Worm (Caenorhabditis elegans) whole organism, dauer: ENCODE results near the gene ZK829.9.

ENCODE experiments used
- unc-62 ChIP-seq: sonication (generic microtip); optimal IDR thresholded peaks from 2 replicates; lab custom pipeline; 2017; ENCODE audit warnings: missing biosample characterization, missing genetic modification reagents, missing genetic modification characterization

ZK829.9 gene

DNA sequence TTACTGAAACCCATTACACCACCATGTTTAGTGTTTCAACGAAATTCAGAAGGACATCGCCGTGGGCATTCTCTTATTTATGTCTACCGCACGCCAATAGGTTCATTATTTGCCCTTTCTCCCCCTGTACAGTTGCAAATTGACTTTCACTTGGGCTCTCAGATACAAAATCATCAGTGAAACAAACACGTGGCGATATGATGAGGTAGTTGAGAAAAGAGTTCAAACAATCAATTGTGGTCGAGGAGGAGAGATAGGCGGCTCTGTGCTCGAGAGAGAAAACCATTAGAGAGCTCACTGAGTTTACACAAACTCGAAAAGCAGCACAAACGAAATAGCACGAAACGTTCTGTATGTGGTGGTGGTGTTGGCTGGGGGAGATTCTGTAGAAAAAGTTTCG is 13.3 kb upstream of the ZK829.9 start:
- TF ChIP-seq unc-62 (GFP tag; lab: Kevin White, UChicago) = no peak

DNA sequence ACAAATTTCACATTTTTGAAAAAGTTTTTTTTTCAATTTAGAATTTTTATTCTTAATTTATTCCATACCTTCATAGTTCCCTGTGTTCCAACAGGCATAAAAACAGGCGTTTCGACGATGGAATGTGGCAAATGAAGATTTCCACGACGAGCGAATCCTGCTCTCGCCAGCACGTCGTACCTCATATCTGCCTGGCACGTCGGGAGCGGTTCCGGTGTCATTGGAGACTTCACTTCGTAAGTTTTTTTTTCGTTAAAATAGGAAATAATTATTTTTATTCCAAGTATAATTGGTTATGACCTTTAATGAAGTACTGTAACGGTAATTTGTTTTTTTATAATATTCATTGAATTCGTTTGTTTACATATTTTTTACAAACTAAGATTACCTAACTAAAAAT is 10.8 kb upstream of the ZK829.9 start, which contains the start of gene tgt-1:
Gene tgt-1 (minus strand): TSS at position 232 of the 400 bp plus-strand sequence.
- TF ChIP-seq unc-62 (GFP tag; lab: Kevin White, UChicago) = no peak

DNA sequence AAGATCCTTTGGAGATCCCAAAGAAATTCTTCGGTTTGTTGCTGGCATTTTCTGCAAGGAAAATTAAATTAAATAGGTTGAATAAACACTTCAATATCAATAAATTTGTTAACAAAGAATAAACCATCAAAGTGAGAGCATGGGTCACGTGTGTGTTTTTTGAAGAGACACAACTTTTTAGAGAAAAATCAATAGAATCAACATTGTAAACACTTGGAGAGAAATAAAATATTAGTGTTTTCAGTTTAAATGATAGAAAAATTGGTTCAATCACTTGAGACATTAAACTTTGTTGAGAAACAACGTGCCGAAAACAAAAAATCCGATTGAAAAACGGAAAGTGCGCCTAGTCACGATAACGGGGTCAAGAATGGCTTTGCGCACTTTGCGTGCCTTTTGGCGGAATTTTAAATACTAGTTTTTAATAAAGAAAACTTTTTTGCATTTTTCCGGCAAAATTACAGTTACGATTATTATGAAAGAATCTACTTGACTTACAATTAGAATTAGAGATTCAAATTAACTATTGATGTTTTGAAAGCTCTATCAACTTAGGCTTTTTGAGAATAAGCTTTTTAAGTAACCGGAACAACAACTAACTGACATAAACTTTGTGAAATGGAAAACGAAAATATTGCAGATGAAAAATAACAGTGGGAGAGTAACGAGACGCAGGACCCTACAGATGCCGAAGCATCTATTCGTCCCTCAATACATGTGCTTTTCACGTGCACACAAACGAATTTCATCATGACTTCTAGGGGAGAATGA is 8.7 kb upstream of the ZK829.9 start, which contains the start of gene ZK829.7:
Gene ZK829.7 (minus strand): TSS at position 51 of the 771 bp plus-strand sequence.
- TF ChIP-seq unc-62 (GFP tag; lab: Kevin White, UChicago) = no peak

DNA sequence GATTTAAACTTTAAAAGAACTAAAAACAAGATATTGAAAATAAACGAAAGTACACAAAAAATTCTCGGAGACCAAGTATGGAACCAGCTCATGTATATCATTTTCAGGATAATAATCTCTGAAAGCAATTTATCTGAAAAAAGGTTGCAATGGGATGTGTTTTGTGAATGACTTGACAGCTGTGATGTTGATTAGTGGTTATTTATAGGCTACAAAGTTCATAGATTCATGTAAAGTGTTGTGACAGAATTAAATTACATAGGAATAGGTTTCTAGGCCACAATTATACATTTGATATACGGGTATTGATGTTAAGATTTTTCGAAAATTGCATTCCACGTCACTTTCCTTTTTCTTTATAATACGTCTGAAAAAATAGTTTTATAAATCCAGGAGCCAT is 5.0 kb upstream of the ZK829.9 start, which contains the start of gene srj-1:
Gene srj-1 (minus strand): TSS at position 101 of the 400 bp plus-strand sequence.
- TF ChIP-seq unc-62 (GFP tag; lab: Kevin White, UChicago) = no peak

DNA sequence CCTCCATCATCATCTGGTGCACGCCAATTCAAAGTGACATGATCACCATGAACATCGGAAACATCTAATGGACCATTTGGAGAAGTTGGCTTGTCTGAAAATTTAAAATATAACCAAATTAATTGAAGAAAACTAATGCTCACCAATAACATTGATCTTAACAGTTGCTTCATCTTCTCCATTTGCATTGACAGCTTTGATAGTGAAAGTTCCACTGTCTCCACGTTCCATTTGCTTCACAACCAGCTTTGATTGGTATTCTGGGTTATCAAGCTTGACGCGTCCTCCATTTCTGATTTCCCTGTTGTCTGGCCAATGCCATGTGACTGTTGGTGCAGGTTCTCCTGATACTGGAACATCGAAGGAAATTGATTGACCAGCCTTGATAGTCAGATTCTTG is 16.1 kb downstream of the ZK829.9 start:
- TF ChIP-seq unc-62 (GFP tag; lab: Kevin White, UChicago) = no peak

DNA sequence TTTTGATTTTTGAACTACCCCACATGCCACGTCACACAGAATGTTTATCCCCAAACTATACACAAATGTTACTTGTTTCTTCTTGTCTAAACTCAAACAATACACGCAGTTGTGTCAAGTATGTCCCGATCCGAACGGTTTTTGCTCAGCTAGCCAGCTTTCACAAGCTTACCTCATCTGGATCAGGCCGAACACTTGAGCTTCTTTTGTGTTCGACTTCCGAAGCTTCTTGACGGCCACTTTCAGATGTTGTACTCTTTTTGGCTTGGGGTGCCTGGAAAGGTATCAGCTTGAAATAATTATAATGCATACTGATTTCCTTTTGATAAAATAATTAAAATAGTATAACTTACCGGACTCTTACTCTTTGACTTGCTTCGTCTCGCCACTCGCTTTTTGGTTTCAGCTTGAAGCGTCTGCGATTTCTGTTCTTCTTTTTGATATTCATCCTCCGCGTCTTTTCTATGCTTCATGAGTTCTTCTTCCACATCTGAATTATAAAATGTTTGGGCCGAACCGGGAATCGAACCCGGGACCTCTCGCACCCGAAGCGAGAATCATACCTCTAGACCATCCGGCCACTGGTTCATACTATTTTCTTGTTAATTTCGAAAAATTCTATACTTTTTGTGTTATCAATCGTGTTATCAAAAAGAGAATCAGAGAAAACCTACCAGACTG is 34.9 kb downstream of the ZK829.9 start:
- no peak for TF ChIP-seq unc-62 (GFP tag; lab: Kevin White, UChicago)

DNA sequence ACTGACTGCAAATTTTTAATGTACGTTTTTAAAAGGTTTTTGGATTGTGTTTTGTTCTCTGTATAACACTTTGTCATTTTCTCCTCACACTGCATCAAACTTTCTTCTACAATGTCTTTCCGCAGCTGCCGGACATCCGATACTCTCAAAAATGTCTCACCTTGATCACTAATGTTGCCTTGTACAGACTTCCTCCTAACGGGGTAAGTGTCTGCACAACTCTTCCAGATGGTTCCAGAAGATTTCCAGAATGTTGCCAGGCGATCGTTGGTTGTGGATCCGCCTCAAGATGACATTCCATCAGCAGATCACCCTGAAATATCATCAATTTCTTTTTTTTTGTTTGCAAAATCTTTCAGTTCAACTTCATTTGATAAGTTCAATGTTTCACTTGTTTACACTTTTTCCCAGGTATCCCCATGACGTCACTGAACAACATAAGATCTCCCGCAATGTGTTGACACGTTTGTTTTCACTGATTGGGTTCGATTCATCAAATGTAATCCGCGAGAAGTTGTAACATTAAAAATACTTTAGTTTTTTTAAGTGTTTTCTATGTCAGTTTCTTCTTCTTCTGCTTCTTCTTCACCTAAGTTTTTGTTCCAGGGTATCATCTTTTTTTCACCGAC is 38.8 kb downstream of the ZK829.9 start:
- TF ChIP-seq unc-62 (GFP tag; lab: Kevin White, UChicago) = no peak

DNA sequence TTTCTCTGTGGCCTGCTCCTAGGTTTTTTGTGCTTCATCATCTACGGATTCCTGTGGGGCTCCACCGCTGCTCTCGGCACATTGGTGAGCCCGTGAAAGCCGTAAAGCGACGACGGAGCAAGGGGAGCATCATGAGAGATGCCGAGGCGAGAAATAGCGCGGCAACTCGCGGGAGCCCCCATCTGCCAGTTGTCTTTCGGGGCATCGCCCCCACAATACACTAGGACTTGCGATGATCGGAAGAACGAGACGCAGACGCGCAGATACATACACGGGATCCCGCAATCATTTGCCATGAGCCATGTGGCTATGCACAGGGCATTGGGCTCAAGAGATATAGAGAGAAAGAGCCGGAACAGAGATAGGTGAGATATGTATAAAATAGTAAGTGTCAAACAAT is 40.0 kb downstream of the ZK829.9 start:
- no peak for TF ChIP-seq unc-62 (GFP tag; lab: Kevin White, UChicago)

DNA sequence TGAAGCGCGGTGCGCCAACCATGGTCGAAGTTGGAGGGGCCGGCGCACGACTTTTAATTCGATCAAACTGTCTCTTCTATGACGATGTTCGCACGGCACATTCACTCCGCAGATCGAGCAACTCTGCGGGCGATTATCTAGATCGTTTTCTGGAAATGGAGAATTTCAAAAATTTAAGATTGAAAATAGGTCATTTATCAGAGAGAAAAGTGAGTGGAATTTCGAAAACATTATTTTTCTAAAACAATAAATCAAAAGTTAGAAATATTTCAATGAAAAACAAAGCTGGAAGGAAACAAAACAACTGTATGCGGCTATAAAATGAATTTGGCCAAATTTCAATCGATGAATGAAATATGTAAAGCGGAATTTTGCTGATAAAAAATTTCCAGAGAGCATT is 40.5 kb downstream of the ZK829.9 start, which contains the start of the genes ZK617.26 and unc-22:
Gene ZK617.26 (minus strand): TSS at position 101 of the 400 bp plus-strand sequence.
Gene unc-22 (minus strand): TSS at position 149 of the 400 bp plus-strand sequence.
- TF ChIP-seq unc-62 (GFP tag; lab: Kevin White, UChicago) = no peak

DNA sequence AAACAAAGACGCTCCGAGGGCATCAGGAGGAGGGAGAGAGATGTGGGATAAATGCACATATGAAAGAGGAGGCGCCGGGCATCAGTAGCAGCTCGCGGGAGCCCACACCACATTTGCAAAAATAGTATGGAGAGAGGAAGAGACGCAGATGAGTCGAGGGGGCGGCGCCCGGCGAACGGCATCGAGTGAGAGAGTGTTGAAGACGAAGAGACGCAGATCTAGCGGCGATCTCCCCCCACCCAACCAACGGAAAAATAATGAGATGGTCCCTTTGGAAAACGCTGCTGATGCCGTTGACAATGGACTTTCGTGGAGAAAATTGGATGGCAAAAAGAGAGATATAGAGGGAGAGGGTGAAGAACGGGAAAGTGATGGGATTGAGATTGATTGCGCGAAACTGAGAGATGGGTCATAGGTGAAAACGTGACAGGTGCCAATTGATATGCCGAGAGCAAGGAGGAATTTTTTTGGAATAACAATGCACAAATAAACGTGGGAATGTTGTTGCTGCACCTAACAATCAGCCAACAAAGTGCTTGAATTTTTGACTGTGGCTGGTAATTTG is 42.2 kb downstream of the ZK829.9 start:
- TF ChIP-seq unc-62 (GFP tag; lab: Kevin White, UChicago) = no peak

DNA sequence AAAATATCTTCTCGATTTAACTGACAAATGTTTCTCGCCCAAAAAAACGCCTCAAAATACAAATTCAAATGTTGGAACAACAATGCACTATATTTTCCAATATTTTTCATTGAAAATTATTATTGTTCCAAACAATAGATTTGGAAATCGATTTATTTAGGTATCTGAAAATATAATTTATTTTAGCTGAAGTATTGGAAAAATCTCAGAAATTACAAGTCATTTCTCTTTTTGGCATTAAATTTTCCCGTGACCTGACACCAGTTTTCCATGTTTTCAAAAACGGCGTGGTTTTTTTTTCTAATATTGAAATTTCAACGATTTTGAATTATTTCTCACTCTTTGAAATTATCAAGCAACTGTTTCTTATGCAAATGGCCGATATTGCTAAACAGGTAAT is 42.8 kb downstream of the ZK829.9 start, which contains the start of gene spe-17:
Gene spe-17 (plus strand): TSS at position 301 of the 400 bp plus-strand sequence.
- no peak for TF ChIP-seq unc-62 (GFP tag; lab: Kevin White, UChicago)

DNA sequence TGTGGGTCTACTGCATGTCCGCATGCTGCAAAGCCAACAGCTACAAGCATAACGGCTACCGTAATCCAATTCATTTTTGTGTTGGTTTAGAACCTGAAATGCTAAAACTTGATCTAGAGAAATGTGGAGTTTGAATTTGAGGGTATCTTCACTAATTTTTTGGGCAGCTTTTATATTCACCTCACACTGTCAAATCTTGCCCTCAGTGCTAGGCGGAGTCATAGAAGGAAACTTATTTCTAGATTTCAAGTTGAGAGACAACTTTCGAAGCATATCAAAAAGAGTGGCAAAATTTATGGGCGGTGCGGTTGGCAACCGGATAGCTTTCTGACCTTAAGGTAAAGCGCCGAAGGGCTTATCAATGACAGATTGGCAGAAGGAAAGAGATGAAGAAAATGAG is 45.3 kb downstream of the ZK829.9 start, which contains the start of gene lips-6:
Gene lips-6 (minus strand): TSS at position 101 of the 400 bp plus-strand sequence.
- TF ChIP-seq unc-62 (GFP tag; lab: Kevin White, UChicago) = no peak

DNA sequence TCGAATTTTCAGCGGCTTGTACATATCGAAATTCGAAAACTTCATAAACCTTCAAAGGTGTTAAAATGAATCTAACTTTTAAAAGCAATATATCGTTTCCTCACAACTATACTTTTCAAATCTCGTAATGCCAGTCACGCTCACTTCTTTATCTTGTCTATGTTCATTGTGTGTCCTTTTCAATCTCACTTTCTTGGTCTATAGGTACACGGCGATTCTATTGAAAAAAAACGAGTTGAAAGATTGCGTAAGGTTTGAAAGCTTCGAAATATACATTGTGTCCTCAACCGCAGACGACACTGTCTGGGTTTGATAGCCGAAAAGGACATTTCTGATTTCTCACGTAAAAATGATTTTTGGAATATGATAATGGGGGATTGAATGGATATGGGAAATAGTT is 48.6 kb downstream of the ZK829.9 start:
- TF ChIP-seq unc-62 (GFP tag; lab: Kevin White, UChicago) = no peak

DNA sequence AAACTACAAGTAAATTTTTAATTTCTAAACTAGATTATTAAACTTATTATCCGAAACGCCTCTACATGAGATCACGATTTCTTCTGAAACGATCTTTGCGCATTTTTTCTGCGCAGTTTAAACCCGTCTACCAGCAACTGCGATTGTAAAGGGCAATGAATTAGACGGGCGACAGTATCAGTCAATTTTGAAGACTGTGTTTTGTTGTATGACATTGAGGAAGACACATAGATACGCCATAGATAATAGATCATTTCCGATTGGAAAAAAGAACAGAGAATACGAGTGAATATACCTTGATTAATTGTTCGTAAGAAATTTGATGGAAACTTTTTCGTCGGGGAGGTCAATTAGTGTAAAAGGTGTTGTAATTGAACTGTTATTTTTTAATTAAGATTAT is 51.0 kb downstream of the ZK829.9 start:
- no peak for TF ChIP-seq unc-62 (GFP tag; lab: Kevin White, UChicago)
